Worm (Caenorhabditis elegans) whole organism, L3 larva: Measurements from ENCODE around the gene T25B9.4.
A peak's percentile ranks its signal among the peaks of the same experiment; 100 is the strongest.

ENCODE experiments used
- R02D3.7 ChIP-seq: fragments of 150-350 bp; optimal IDR thresholded peaks from 2 replicates; lab custom pipeline; 2014; ENCODE audit warnings: missing biosample characterization, missing genetic modification characterization
- aly-2 ChIP-seq: fragments of 150-350 bp; optimal IDR thresholded peaks from 2 replicates; lab custom pipeline; 2014; ENCODE audit warnings: missing biosample characterization, missing genetic modification characterization
- ama-1 ChIP-seq: fragments of 150-350 bp; optimal IDR thresholded peaks from 2 replicates; lab custom pipeline; 2018
- ceh-16 ChIP-seq: sonication (generic microtip); optimal IDR thresholded peaks from 2 replicates; lab custom pipeline; 2017; ENCODE audit warnings: missing biosample characterization, missing genetic modification characterization
- ceh-28 ChIP-seq: fragments of 150-350 bp; optimal IDR thresholded peaks from 2 replicates; lab custom pipeline; 2014; ENCODE audit warnings: missing biosample characterization, missing genetic modification reagents, missing genetic modification characterization
- ceh-82 ChIP-seq: fragments of 150-350 bp; optimal IDR thresholded peaks from 2 replicates; lab custom pipeline; 2014; ENCODE audit warnings: missing biosample characterization, missing genetic modification characterization
- ceh-9 ChIP-seq: sonication (generic microtip); optimal IDR thresholded peaks from 2 replicates; lab custom pipeline; 2018; ENCODE audit warnings: missing biosample characterization, missing genetic modification characterization
- daf-12 ChIP-seq: fragments of 150-350 bp; optimal IDR thresholded peaks from 2 replicates; lab custom pipeline; 2014; ENCODE audit warnings: missing biosample characterization, missing genetic modification reagents, missing genetic modification characterization
- egl-27 ChIP-seq: sonication (generic microtip); optimal IDR thresholded peaks from 4 replicates; lab custom pipeline; 2017; ENCODE audit warnings: missing biosample characterization, missing genetic modification reagents, missing genetic modification characterization
- elt-2 ChIP-seq: sonication (generic microtip); optimal IDR thresholded peaks from 2 replicates; lab custom pipeline; 2016; ENCODE audit warnings: missing genetic modification reagents, mild to moderate bottlenecking, missing genetic modification characterization, missing compliant biosample characterization
- eor-1 ChIP-seq, 2 experiments: fragments of 150-350 bp; optimal IDR thresholded peaks; 2 replicates each; lab custom pipeline; 2014 to 2018; ENCODE audit warnings: missing biosample characterization in 2 of 2, missing genetic modification characterization in 2 of 2
- fkh-10 ChIP-seq: sonication (generic microtip); optimal IDR thresholded peaks from 2 replicates; lab custom pipeline; 2017; ENCODE audit warnings: missing biosample characterization, missing genetic modification reagents, missing genetic modification characterization
- fkh-2 ChIP-seq: fragments of 150-350 bp; optimal IDR thresholded peaks from 2 replicates; lab custom pipeline; 2014; ENCODE audit warnings: missing biosample characterization, missing genetic modification reagents, missing genetic modification characterization
- hmg-11 ChIP-seq: sonication (generic microtip); optimal IDR thresholded peaks from 2 replicates; lab custom pipeline; 2016; ENCODE audit warnings: missing genetic modification characterization, missing compliant biosample characterization
- jun-1 ChIP-seq: fragments of 150-350 bp; optimal IDR thresholded peaks from 2 replicates; lab custom pipeline; 2014; ENCODE audit warnings: missing biosample characterization, missing genetic modification reagents, missing genetic modification characterization
- lin-15B ChIP-seq: fragments of 150-350 bp; optimal IDR thresholded peaks from 2 replicates; lab custom pipeline; 2014; ENCODE audit warnings: missing biosample characterization, missing genetic modification characterization
- lin-39 ChIP-seq: fragments of 150-350 bp; optimal IDR thresholded peaks from 2 replicates; lab custom pipeline; 2018; ENCODE audit warnings: missing biosample characterization, missing genetic modification reagents, missing genetic modification characterization
- lsy-12 ChIP-seq: sonication (generic microtip); optimal IDR thresholded peaks from 2 replicates; lab custom pipeline; 2016; ENCODE audit warnings: mild to moderate bottlenecking, missing genetic modification characterization, missing compliant biosample characterization
- mdl-1 ChIP-seq: fragments of 150-350 bp; optimal IDR thresholded peaks from 2 replicates; lab custom pipeline; 2014; ENCODE audit warnings: missing biosample characterization, missing genetic modification characterization
- mml-1 ChIP-seq: fragments of 150-350 bp; sonication (generic microtip); optimal IDR thresholded peaks from 3 replicates; lab custom pipeline; 2014; ENCODE audit warnings: missing biosample characterization, missing genetic modification characterization
- nfya-1 ChIP-seq: sonication (generic microtip); optimal IDR thresholded peaks from 2 replicates; lab custom pipeline; 2017; ENCODE audit warnings: missing genetic modification characterization, mild to moderate bottlenecking, missing compliant biosample characterization, antibody characterized with exemption, moderate library complexity; ENCODE audit not compliant: insufficient read depth
- nhr-11 ChIP-seq: fragments of 150-350 bp; optimal IDR thresholded peaks from 2 replicates; lab custom pipeline; 2014; ENCODE audit warnings: missing biosample characterization, missing genetic modification characterization
- nhr-12 ChIP-seq: fragments of 150-350 bp; optimal IDR thresholded peaks from 2 replicates; lab custom pipeline; 2014; ENCODE audit warnings: missing biosample characterization, missing genetic modification characterization
- nhr-23 ChIP-seq: fragments of 150-350 bp; optimal IDR thresholded peaks from 2 replicates; lab custom pipeline; 2014; ENCODE audit warnings: missing biosample characterization, missing genetic modification reagents, missing genetic modification characterization
- nhr-237 ChIP-seq: fragments of 150-350 bp; optimal IDR thresholded peaks from 2 replicates; lab custom pipeline; 2014; ENCODE audit warnings: missing biosample characterization, missing genetic modification characterization
- nhr-25 ChIP-seq: sonication (generic microtip); optimal IDR thresholded peaks from 2 replicates; lab custom pipeline; 2017; ENCODE audit warnings: missing biosample characterization, missing genetic modification characterization
- nhr-28 ChIP-seq: fragments of 150-350 bp; optimal IDR thresholded peaks from 2 replicates; lab custom pipeline; 2014; ENCODE audit warnings: missing biosample characterization, missing genetic modification characterization
- nhr-43 ChIP-seq: sonication (generic microtip); optimal IDR thresholded peaks from 2 replicates; lab custom pipeline; 2016; ENCODE audit warnings: mild to moderate bottlenecking, missing genetic modification characterization, missing compliant biosample characterization; ENCODE audit not compliant: poor library complexity, severe bottlenecking
- nhr-67 ChIP-seq: fragments of 150-350 bp; optimal IDR thresholded peaks from 2 replicates; lab custom pipeline; 2014; ENCODE audit warnings: missing biosample characterization, missing genetic modification characterization
- pha-4 ChIP-seq: fragments of 150-350 bp; optimal IDR thresholded peaks from 2 replicates; lab custom pipeline; 2014; ENCODE audit warnings: missing biosample characterization, missing genetic modification reagents, missing genetic modification characterization
- pqm-1 ChIP-seq: fragments of 150-350 bp; optimal IDR thresholded peaks from 2 replicates; lab custom pipeline; 2017; ENCODE audit warnings: missing biosample characterization, missing genetic modification characterization, inconsistent platforms
- skn-1 ChIP-seq: fragments of 150-350 bp; optimal IDR thresholded peaks from 2 replicates; lab custom pipeline; 2014; ENCODE audit warnings: missing biosample characterization, missing genetic modification characterization
- snpc-4 ChIP-seq: fragments of 150-350 bp; optimal IDR thresholded peaks from 2 replicates; lab custom pipeline; 2014; ENCODE audit warnings: missing biosample characterization, missing genetic modification characterization
- tbx-2 ChIP-seq: sonication (generic microtip); optimal IDR thresholded peaks from 2 replicates; lab custom pipeline; 2016; ENCODE audit warnings: mild to moderate bottlenecking, missing genetic modification characterization, missing compliant biosample characterization
- unc-39 ChIP-seq: sonication (generic microtip); optimal IDR thresholded peaks from 4 replicates; lab custom pipeline; 2017; ENCODE audit warnings: missing biosample characterization, missing genetic modification characterization
- unc-62 ChIP-seq: fragments of 150-350 bp; sonication (generic microtip); optimal IDR thresholded peaks from 4 replicates; lab custom pipeline; 2014; ENCODE audit warnings: missing biosample characterization, missing genetic modification reagents, missing genetic modification characterization
- zag-1 ChIP-seq: fragments of 150-350 bp; optimal IDR thresholded peaks from 2 replicates; lab custom pipeline; 2014; ENCODE audit warnings: missing biosample characterization, missing genetic modification characterization
- ztf-11 ChIP-seq: fragments of 150-350 bp; optimal IDR thresholded peaks from 2 replicates; lab custom pipeline; 2014; ENCODE audit warnings: missing biosample characterization, missing genetic modification characterization
- ztf-4 ChIP-seq: fragments of 150-350 bp; optimal IDR thresholded peaks from 2 replicates; lab custom pipeline; 2014; ENCODE audit warnings: missing biosample characterization, missing genetic modification characterization

T25B9.4 gene

ce11 chrIV:10737011-10737553 is 20.4 kb downstream of the T25B9.4 start, which contains the start of gene grl-21:
Gene grl-21 (plus strand): TSS chrIV:10737474.
- TF ChIP-seq nhr-25 (tag; lab: Kevin White, UChicago) (peak; percentile 81), pqm-1 (tag; lab: Kevin White, UChicago) (no peak)

- TF ChIP-seq ceh-9 (tag; lab: Kevin White, UChicago) = no peak
- TF ChIP-seq nhr-12 (tag; lab: Kevin White, UChicago) = no peak
- TF ChIP-seq aly-2 (tag; lab: Kevin White, UChicago) = no peak
- no peak for TF ChIP-seq zag-1
- TF ChIP-seq nhr-237 (tag; lab: Kevin White, UChicago) = no peak
- no peak for TF ChIP-seq nhr-67 (tag; lab: Kevin White, UChicago)
- TF ChIP-seq lin-15B (tag; lab: Kevin White, UChicago) = peak; percentile 96
- TF ChIP-seq pqm-1 (tag; lab: Kevin White, UChicago) = peak; percentile 2
- TF ChIP-seq R02D3.7 (tag; lab: Kevin White, UChicago) = peak; percentile 20
- peak; percentile 69 for TF ChIP-seq nhr-25 (tag; lab: Kevin White, UChicago)
- peak; percentile 11 for TF ChIP-seq elt-2
- TF ChIP-seq fkh-10 (GFP tag; lab: Kevin White, UChicago) = no peak
- peak; percentile 87 for TF ChIP-seq nfya-1 (tag; lab: Kevin White, UChicago)
- peak; percentile 90 for TF ChIP-seq pha-4 (tag; lab: Kevin White, UChicago)
- peak; percentile 46 for TF ChIP-seq hmg-11 (tag; lab: Kevin White, UChicago)
- no peak for TF ChIP-seq fkh-2 (tag; lab: Kevin White, UChicago)
- TF ChIP-seq nhr-23 (tag; lab: Kevin White, UChicago) = peak; percentile 85
- no peak for TF ChIP-seq daf-12
- no peak for TF ChIP-seq mml-1 (tag; lab: Kevin White, UChicago)
- no peak for TF ChIP-seq nhr-11
- TF ChIP-seq ama-1 (lab: Kevin White, UChicago) = no peak
- no peak for TF ChIP-seq nhr-28 (tag; lab: Kevin White, UChicago)
- TF ChIP-seq ztf-4 (tag; lab: Kevin White, UChicago) = no peak
- TF ChIP-seq nhr-43 (tag; lab: Kevin White, UChicago) = peak; percentile 42
- TF ChIP-seq jun-1 (tag; lab: Kevin White, UChicago) = no peak
- TF ChIP-seq ceh-82 (tag; lab: Kevin White, UChicago) = no peak
- peak; percentile 63 for TF ChIP-seq skn-1 (tag; lab: Kevin White, UChicago)
- TF ChIP-seq egl-27 (tag; lab: Kevin White, UChicago) = no peak
- TF ChIP-seq ceh-16 = no peak
- peak; percentile 73 for TF ChIP-seq lin-39
- TF ChIP-seq unc-62 (GFP tag; lab: Kevin White, UChicago) = no peak
- TF ChIP-seq snpc-4 (tag; lab: Kevin White, UChicago) = peak; percentile 16
Measured at ce11 chrIV:10734527-10735436, 22.7 kb downstream of the T25B9.4 start, which contains the start of the genes orc-5 and cyb-1. Gene orc-5 (minus strand): TSS chrIV:10734588. Gene cyb-1 (plus strand): TSS chrIV:10735216.

ce11 chrIV:10727734-10728133 is 29.8 kb downstream of the T25B9.4 start, which contains the start of gene ZC168.2:
Gene ZC168.2 (plus strand): TSS chrIV:10728034.
- TF ChIP-seq nhr-23 (tag; lab: Kevin White, UChicago) (no peak), hmg-11 (tag; lab: Kevin White, UChicago) (no peak), ztf-11 (tag; lab: Kevin White, UChicago) (no peak), aly-2 (tag; lab: Kevin White, UChicago) (no peak), nhr-11 (no peak)

ce11 chrIV:10718865-10719264 is 38.7 kb downstream of the T25B9.4 start:
- TF ChIP-seq unc-62 (GFP tag; lab: Kevin White, UChicago) = no peak
- TF ChIP-seq tbx-2 (tag; lab: Kevin White, UChicago) = no peak
- TF ChIP-seq nfya-1 (tag; lab: Kevin White, UChicago) = no peak
- TF ChIP-seq R02D3.7 (tag; lab: Kevin White, UChicago) = no peak
- TF ChIP-seq nhr-43 (tag; lab: Kevin White, UChicago) = no peak
- TF ChIP-seq ceh-28 (tag; lab: Kevin White, UChicago) = no peak
- no peak for TF ChIP-seq mml-1 (tag; lab: Kevin White, UChicago)
- no peak for TF ChIP-seq nhr-12 (tag; lab: Kevin White, UChicago)
- no peak for TF ChIP-seq lsy-12
- no peak for TF ChIP-seq mdl-1 (tag; lab: Kevin White, UChicago)
- TF ChIP-seq lin-15B (tag; lab: Kevin White, UChicago) = no peak
- TF ChIP-seq fkh-10 (GFP tag; lab: Kevin White, UChicago) = no peak
- TF ChIP-seq nhr-67 (tag; lab: Kevin White, UChicago) = no peak
- TF ChIP-seq nhr-23 (tag; lab: Kevin White, UChicago) = no peak
- TF ChIP-seq lin-39 = no peak
- no peak for TF ChIP-seq ama-1 (lab: Kevin White, UChicago)
- TF ChIP-seq eor-1 (tag; optimal IDR thresholded peaks at IDR 0.05; lab: Kevin White, UChicago) = no peak
- no peak for TF ChIP-seq aly-2 (tag; lab: Kevin White, UChicago)
- TF ChIP-seq snpc-4 (tag; lab: Kevin White, UChicago) = no peak
- TF ChIP-seq unc-39 = no peak
